Worm (Caenorhabditis elegans) whole organism, dauer: ENCODE data around the gene srx-32.
"Not testable (repeated sequence)": the region's sequence is repeated elsewhere in the genome, so short reads cannot be mapped to it uniquely, and the experiment has no call there.

Source experiments
- unc-62 ChIP-seq: sonication (generic microtip); optimal IDR thresholded peaks from 2 replicates; lab custom pipeline; 2017; ENCODE audit warnings: missing biosample characterization, missing genetic modification reagents, missing genetic modification characterization

The srx-32 gene

ce11 chrV:820629-821028 is at the start of gene srx-32:
Gene srx-32 (minus strand): TSS chrV:820729.
- not testable (repeated sequence) for TF ChIP-seq unc-62 (GFP tag; lab: Kevin White, UChicago)

- no peak for TF ChIP-seq unc-62 (GFP tag; lab: Kevin White, UChicago)
Measured at ce11 chrV:866729-867128, 46.2 kb upstream of the srx-32 start, which contains the start of gene T02B11.3. Gene T02B11.3 (minus strand): TSS chrV:866829.

- no peak for TF ChIP-seq unc-62 (GFP tag; lab: Kevin White, UChicago)
Measured at ce11 chrV:858841-859456, 38.4 kb upstream of the srx-32 start.

- no peak for TF ChIP-seq unc-62 (GFP tag; lab: Kevin White, UChicago)
Measured at ce11 chrV:856549-856948, 36.0 kb upstream of the srx-32 start, which contains the start of gene K09C6.2. Gene K09C6.2 (plus strand): TSS chrV:856849.

ce11 chrV:854966-855365 is 34.4 kb upstream of the srx-32 start, which contains the start of gene K09C6.9:
Gene K09C6.9 (minus strand): TSS chrV:855066.
- no peak for TF ChIP-seq unc-62 (GFP tag; lab: Kevin White, UChicago)

ce11 chrV:852184-852583 is 31.7 kb upstream of the srx-32 start, which contains the start of gene K09C6.3:
Gene K09C6.3 (plus strand): TSS chrV:852484.
- TF ChIP-seq unc-62 (GFP tag; lab: Kevin White, UChicago): no peak

- no peak for TF ChIP-seq unc-62 (GFP tag; lab: Kevin White, UChicago)
Measured at ce11 chrV:849512-849911, 29.0 kb upstream of the srx-32 start, which contains the start of gene srbc-12. Gene srbc-12 (plus strand): TSS chrV:849812.

ce11 chrV:849042-849441 is 28.5 kb upstream of the srx-32 start:
- TF ChIP-seq unc-62 (GFP tag; lab: Kevin White, UChicago): no peak

- TF ChIP-seq unc-62 (GFP tag; lab: Kevin White, UChicago): no peak
Measured at ce11 chrV:847521-847920, 27.0 kb upstream of the srx-32 start, which contains the start of gene srbc-13. Gene srbc-13 (plus strand): TSS chrV:847821.

ce11 chrV:843118-843517 is 22.6 kb upstream of the srx-32 start, which contains the start of gene K09C6.8:
Gene K09C6.8 (minus strand): TSS chrV:843218.
- not testable (repeated sequence) for TF ChIP-seq unc-62 (GFP tag; lab: Kevin White, UChicago)

ce11 chrV:842611-843010 is 22.1 kb upstream of the srx-32 start:
- TF ChIP-seq unc-62 (GFP tag; lab: Kevin White, UChicago): no peak

- not testable (repeated sequence) for TF ChIP-seq unc-62 (GFP tag; lab: Kevin White, UChicago)
Measured at ce11 chrV:838984-839471, 18.5 kb upstream of the srx-32 start, which contains the start of the genes K09C6.7 and K09C6.10. Gene K09C6.7 (minus strand): TSS chrV:839084. Gene K09C6.10 (plus strand): TSS chrV:839421.

ce11 chrV:833368-833767 is 12.8 kb upstream of the srx-32 start, which contains the start of gene F41H8.1:
Gene F41H8.1 (plus strand): TSS chrV:833668.
- no peak for TF ChIP-seq unc-62 (GFP tag; lab: Kevin White, UChicago)

ce11 chrV:826097-826496 is 5.6 kb upstream of the srx-32 start, which contains the start of gene F41H8.2:
Gene F41H8.2 (plus strand): TSS chrV:826397.
- TF ChIP-seq unc-62 (GFP tag; lab: Kevin White, UChicago): no peak

ce11 chrV:822922-823321 is 2.4 kb upstream of the srx-32 start, which contains the start of gene srx-31:
Gene srx-31 (minus strand): TSS chrV:823022.
- TF ChIP-seq unc-62 (GFP tag; lab: Kevin White, UChicago): not testable (repeated sequence)

- TF ChIP-seq unc-62 (GFP tag; lab: Kevin White, UChicago): no peak
Measured at ce11 chrV:817182-817581, 3.3 kb downstream of the srx-32 start, which contains the start of gene R13D11.1. Gene R13D11.1 (plus strand): TSS chrV:817482.
